Worm (Caenorhabditis elegans) whole organism, young adult: ENCODE data around the gene T23B12.5.

Experiments used
- B0261.1 ChIP-seq: sonication (generic microtip); optimal IDR thresholded peaks from 2 replicates; lab custom pipeline; 2016; ENCODE audit warnings: mild to moderate bottlenecking, missing genetic modification characterization, moderate library complexity, missing compliant biosample characterization
- B0336.3 ChIP-seq: fragments of 200-800 bp; sonication (Bioruptor generic); IDR thresholded peaks from 2 replicates; pipeline ENCODE4 v1.3.6; 2022; ENCODE audit warnings: missing genetic modification characterization, missing compliant biosample characterization
- F33H1.4 ChIP-seq: fragments of 200-800 bp; sonication (Bioruptor generic); IDR thresholded peaks from 2 replicates; pipeline ENCODE4 v1.3.6; 2022; ENCODE audit warnings: missing genetic modification reagents, missing genetic modification characterization, missing compliant biosample characterization
- F52B5.7 ChIP-seq: sonication (generic microtip); optimal IDR thresholded peaks from 2 replicates; lab custom pipeline; 2016; ENCODE audit warnings: mild to moderate bottlenecking, missing genetic modification characterization, missing compliant biosample characterization
- F57C9.4 ChIP-seq: sonication (generic microtip); optimal IDR thresholded peaks from 2 replicates; lab custom pipeline; 2017; ENCODE audit warnings: mild to moderate bottlenecking, missing genetic modification characterization, missing compliant biosample characterization
- K11D2.4 ChIP-seq: fragments of 200-800 bp; sonication (Bioruptor generic); IDR thresholded peaks from 2 replicates; pipeline ENCODE4 v1.3.6; 2022; ENCODE audit warnings: missing genetic modification reagents, missing genetic modification characterization, missing compliant biosample characterization
- T26A5.8 ChIP-seq: sonication (generic microtip); optimal IDR thresholded peaks from 2 replicates; lab custom pipeline; 2016; ENCODE audit warnings: missing genetic modification characterization, missing compliant biosample characterization
- Y53G8AR.9 ChIP-seq: fragments of 200-800 bp; sonication (Bioruptor generic); conservative IDR thresholded peaks from 2 replicates; pipeline ENCODE4 v1.3.6; 2022; ENCODE audit warnings: missing genetic modification reagents, missing genetic modification characterization, missing compliant biosample characterization
- Y56A3A.18 ChIP-seq: fragments of 200-800 bp; sonication (Bioruptor generic); IDR thresholded peaks from 2 replicates; pipeline ENCODE4 v1.3.6; 2022; ENCODE audit warnings: missing genetic modification reagents, missing genetic modification characterization, missing compliant biosample characterization
- Y79H2A.3 ChIP-seq: fragments of 200-800 bp; sonication (Bioruptor generic); conservative IDR thresholded peaks from 2 replicates; pipeline ENCODE4 v1.3.6; 2022; ENCODE audit warnings: missing genetic modification reagents, missing genetic modification characterization, missing compliant biosample characterization
- Y95B8A.8 ChIP-seq: fragments of 200-800 bp; sonication (Bioruptor generic); IDR thresholded peaks from 2 replicates; pipeline ENCODE4 v1.3.6; 2022; ENCODE audit warnings: missing genetic modification reagents, missing genetic modification characterization, missing compliant biosample characterization
- ZK185.1 ChIP-seq: sonication (generic microtip); optimal IDR thresholded peaks from 2 replicates; lab custom pipeline; 2016; ENCODE audit warnings: mild to moderate bottlenecking, missing genetic modification characterization, missing compliant biosample characterization; ENCODE audit not compliant: poor library complexity, severe bottlenecking
- ama-1 ChIP-seq, 3 experiments: fragments of 150-350 bp in 1 of 3; sonication (generic microtip) in 2 of 3; optimal IDR thresholded peaks; 2 replicates each; lab custom pipeline; 2014 to 2018; ENCODE audit warnings: missing biosample characterization in 2 of 3, missing genetic modification characterization in 2 of 3, missing genetic modification reagents in 2 of 3
- atf-7 ChIP-seq: sonication (generic microtip); optimal IDR thresholded peaks from 2 replicates; lab custom pipeline; 2017; ENCODE audit warnings: mild to moderate bottlenecking, missing genetic modification characterization, missing compliant biosample characterization
- ceh-27 ChIP-seq: fragments of 200-800 bp; sonication (Bioruptor generic); optimal IDR thresholded peaks from 2 replicates; lab custom pipeline; 2018; ENCODE audit warnings: mild to moderate bottlenecking, missing genetic modification characterization, moderate library complexity, missing compliant biosample characterization
- chd-7 ChIP-seq: sonication (generic microtip); optimal IDR thresholded peaks from 2 replicates; lab custom pipeline; 2016; ENCODE audit warnings: mild to moderate bottlenecking, missing genetic modification characterization, moderate library complexity, missing compliant biosample characterization
- dpl-1 ChIP-seq: fragments of 150-350 bp; optimal IDR thresholded peaks from 2 replicates; lab custom pipeline; 2014; ENCODE audit warnings: missing biosample characterization, missing genetic modification reagents, missing genetic modification characterization
- egl-18 ChIP-seq: fragments of 200-800 bp; sonication (Bioruptor generic); IDR thresholded peaks from 2 replicates; pipeline ENCODE4 v1.3.6; 2022; ENCODE audit warnings: missing genetic modification reagents, missing genetic modification characterization, missing compliant biosample characterization
- ekl-4 ChIP-seq: fragments of 200-800 bp; sonication (Bioruptor generic); IDR thresholded peaks from 2 replicates; pipeline ENCODE4 v1.3.6; 2022; ENCODE audit warnings: missing genetic modification reagents, missing genetic modification characterization, missing compliant biosample characterization
- ets-4 ChIP-seq: fragments of 200-800 bp; sonication (Bioruptor generic); optimal IDR thresholded peaks from 2 replicates; lab custom pipeline; 2018; ENCODE audit warnings: mild to moderate bottlenecking, missing genetic modification characterization, missing compliant biosample characterization
- fkh-3 ChIP-seq: sonication (generic microtip); optimal IDR thresholded peaks from 2 replicates; lab custom pipeline; 2016; ENCODE audit warnings: mild to moderate bottlenecking, missing genetic modification characterization, missing compliant biosample characterization
- gei-17 ChIP-seq: fragments of 200-800 bp; sonication (Bioruptor generic); optimal IDR thresholded peaks from 2 replicates; lab custom pipeline; 2018; ENCODE audit warnings: mild to moderate bottlenecking, missing genetic modification characterization, missing compliant biosample characterization
- him-1 ChIP-seq: sonication (generic microtip); optimal IDR thresholded peaks from 2 replicates; lab custom pipeline; 2016; ENCODE audit warnings: missing genotype, missing genetic modification reagents, missing genetic modification characterization, missing compliant biosample characterization
- hmg-1.2 ChIP-seq: fragments of 200-800 bp; sonication (Bioruptor generic); IDR thresholded peaks from 2 replicates; pipeline ENCODE4 v1.3.6; 2022; ENCODE audit warnings: missing genetic modification reagents, missing genetic modification characterization, missing compliant biosample characterization
- hsf-1 ChIP-seq: fragments of 200-800 bp; sonication (Bioruptor generic); IDR thresholded peaks from 2 replicates; pipeline ENCODE4 v1.3.6; 2022; ENCODE audit warnings: missing genetic modification reagents, missing genetic modification characterization, missing compliant biosample characterization
- lag-1 ChIP-seq: fragments of 200-800 bp; sonication (Bioruptor generic); IDR thresholded peaks from 2 replicates; pipeline ENCODE4 v1.3.6; 2022; ENCODE audit warnings: missing genetic modification reagents, missing genetic modification characterization, missing compliant biosample characterization
- let-526 ChIP-seq: fragments of 200-800 bp; sonication (Bioruptor generic); IDR thresholded peaks from 2 replicates; pipeline ENCODE4 v1.3.6; 2022; ENCODE audit warnings: missing genetic modification reagents, missing genetic modification characterization, missing compliant biosample characterization
- lin-26 ChIP-seq: fragments of 200-800 bp; sonication (Bioruptor generic); IDR thresholded peaks from 2 replicates; pipeline ENCODE4 v1.3.6; 2022; ENCODE audit warnings: missing genetic modification reagents, missing genetic modification characterization, missing compliant biosample characterization
- lin-35 ChIP-seq, 3 experiments: fragments of 150-350 bp in 2 of 3; sonication (generic microtip) in 1 of 3; optimal IDR thresholded peaks; 2 replicates each; lab custom pipeline; 2014 to 2018; ENCODE audit warnings: missing biosample characterization in 3 of 3, missing genetic modification characterization in 3 of 3, missing genetic modification reagents in 3 of 3
- lsl-1 ChIP-seq: fragments of 200-800 bp; sonication (Bioruptor generic); optimal IDR thresholded peaks from 2 replicates; lab custom pipeline; 2018; ENCODE audit warnings: mild to moderate bottlenecking, missing genetic modification characterization, moderate library complexity, missing compliant biosample characterization
- madf-3 ChIP-seq: fragments of 200-800 bp; sonication (Bioruptor generic); IDR thresholded peaks from 2 replicates; pipeline ENCODE4 v1.3.6; 2022; ENCODE audit warnings: missing genetic modification reagents, missing genetic modification characterization, missing compliant biosample characterization
- mes-4 ChIP-seq: sonication (generic microtip); optimal IDR thresholded peaks from 2 replicates; lab custom pipeline; 2016; ENCODE audit warnings: missing genotype, missing genetic modification characterization, missing compliant biosample characterization
- mxl-1 ChIP-seq: sonication (generic microtip); optimal IDR thresholded peaks from 2 replicates; lab custom pipeline; 2016; ENCODE audit warnings: missing genetic modification characterization, missing compliant biosample characterization
- nfya-2 ChIP-seq: fragments of 200-800 bp; sonication (Bioruptor generic); IDR thresholded peaks from 2 replicates; pipeline ENCODE4 v1.3.6; 2022; ENCODE audit warnings: missing genetic modification reagents, missing genetic modification characterization, missing compliant biosample characterization
- nhr-120 ChIP-seq: fragments of 200-800 bp; sonication (Bioruptor generic); IDR thresholded peaks from 2 replicates; pipeline ENCODE4 v1.3.6; 2022; ENCODE audit warnings: missing genetic modification characterization, missing compliant biosample characterization
- rcor-1 ChIP-seq: fragments of 200-800 bp; sonication (Bioruptor generic); IDR thresholded peaks from 2 replicates; pipeline ENCODE4 v1.3.6; 2022; ENCODE audit warnings: missing genetic modification reagents, missing genetic modification characterization, missing compliant biosample characterization
- rec-8 ChIP-seq, 2 experiments: sonication (generic microtip); optimal IDR thresholded peaks; 2 replicates each; lab custom pipeline; 2016; ENCODE audit warnings: mild to moderate bottlenecking in 2 of 2, missing genetic modification characterization in 2 of 2, missing genetic modification reagents in 2 of 2, missing genotype in 2 of 2, missing biosample characterization in 1 of 2, missing compliant biosample characterization in 1 of 2, moderate library complexity in 1 of 2
- repo-1 ChIP-seq: sonication (generic microtip); optimal IDR thresholded peaks from 2 replicates; lab custom pipeline; 2017; ENCODE audit warnings: mild to moderate bottlenecking, missing genetic modification characterization, missing compliant biosample characterization
- snpc-1.1 ChIP-seq: sonication (generic microtip); optimal IDR thresholded peaks from 2 replicates; lab custom pipeline; 2017; ENCODE audit warnings: missing genetic modification characterization, mild to moderate bottlenecking, missing compliant biosample characterization, antibody characterized with exemption, moderate library complexity, missing genotype, missing genetic modification reagents; ENCODE audit not compliant: insufficient read depth
- snpc-1.3 ChIP-seq: sonication (generic microtip); optimal IDR thresholded peaks from 2 replicates; lab custom pipeline; 2017; ENCODE audit warnings: missing genetic modification characterization, mild to moderate bottlenecking, missing compliant biosample characterization, antibody characterized with exemption, moderate library complexity, missing genotype, missing genetic modification reagents; ENCODE audit not compliant: insufficient read depth
- snpc-3.4 ChIP-seq: sonication (generic microtip); optimal IDR thresholded peaks from 2 replicates; lab custom pipeline; 2017; ENCODE audit warnings: missing genetic modification characterization, mild to moderate bottlenecking, missing compliant biosample characterization, antibody characterized with exemption, moderate library complexity, missing genotype, missing genetic modification reagents
- snpc-4 ChIP-seq, 5 experiments: fragments of 150-350 bp in 1 of 5; sonication (generic microtip) in 4 of 5; optimal IDR thresholded peaks; 2 replicates each; lab custom pipeline; 2014 to 2018; ENCODE audit warnings: missing genetic modification characterization in 5 of 5, missing biosample characterization in 3 of 5, antibody characterized with exemption in 2 of 5, mild to moderate bottlenecking in 2 of 5, missing compliant biosample characterization in 2 of 5, missing genotype in 2 of 5, moderate library complexity in 2 of 5, missing genetic modification reagents in 1 of 5
- tbp1 ChIP-seq: fragments of 200-800 bp; sonication (Bioruptor generic); optimal IDR thresholded peaks from 2 replicates; lab custom pipeline; 2018; ENCODE audit warnings: mild to moderate bottlenecking, missing genetic modification characterization, missing compliant biosample characterization
- tlf-1 ChIP-seq: fragments of 200-800 bp; sonication (Bioruptor generic); optimal IDR thresholded peaks from 2 replicates; lab custom pipeline; 2018; ENCODE audit warnings: mild to moderate bottlenecking, missing genetic modification characterization, missing compliant biosample characterization
- unc-130 ChIP-seq: sonication (generic microtip); optimal IDR thresholded peaks from 2 replicates; lab custom pipeline; 2016; ENCODE audit warnings: missing genetic modification reagents, missing genetic modification characterization, missing compliant biosample characterization
- ztf-18 ChIP-seq: sonication (generic microtip); optimal IDR thresholded peaks from 2 replicates; lab custom pipeline; 2016; ENCODE audit warnings: missing genotype, mild to moderate bottlenecking, missing genetic modification characterization, missing compliant biosample characterization
- ztf-22 ChIP-seq: fragments of 200-800 bp; sonication (Bioruptor generic); optimal IDR thresholded peaks from 2 replicates; lab custom pipeline; 2018; ENCODE audit warnings: mild to moderate bottlenecking, missing genetic modification characterization, moderate library complexity, missing compliant biosample characterization

The T23B12.5 gene

DNA sequence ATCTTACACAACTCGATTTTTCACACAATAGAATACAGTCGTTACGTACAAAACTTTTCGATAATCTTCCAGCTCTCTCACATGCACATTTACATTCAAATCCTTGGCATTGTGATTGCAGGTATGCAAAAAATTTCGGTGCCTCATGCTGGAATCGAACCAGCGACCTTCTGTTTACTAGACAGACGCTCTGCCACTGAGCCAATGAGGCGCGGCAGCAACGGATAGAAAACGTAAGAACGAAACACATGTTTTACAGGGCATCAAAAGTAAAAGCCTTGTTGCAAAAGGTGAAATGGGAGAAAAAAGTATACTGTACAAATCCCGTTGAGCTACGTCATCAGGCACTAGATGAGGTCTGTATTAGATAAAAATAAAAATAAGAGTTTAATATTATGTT, 48.1 kb upstream of the T23B12.5 start (continued):
- TF ChIP-seq hsf-1 = peak; percentile 60; the same call in 1 of the 2 replicates
- no peak; the same call in 1 of the 2 replicates for TF ChIP-seq F33H1.4 (GFP tag; lab: Robert Waterston, UW)
- no peak for TF ChIP-seq tlf-1 (GFP tag; lab: Kevin White, UChicago)
- TF ChIP-seq gei-17 (GFP tag; lab: Kevin White, UChicago) = no peak
- peak in 1 of 2 experiments; percentile 68 for TF ChIP-seq rec-8 (tag; optimal IDR thresholded peaks at IDR 0.05; lab: Kevin White, UChicago)
- no peak for TF ChIP-seq mes-4 (tag; lab: Kevin White, UChicago)
- no peak for TF ChIP-seq F52B5.7 (tag; lab: Kevin White, UChicago)
- peak; percentile 68 for TF ChIP-seq snpc-1.1 (tag; lab: Kevin White, UChicago)
- TF ChIP-seq lag-1 (GFP tag; lab: Robert Waterston, UW) = no peak
- TF ChIP-seq rcor-1 (GFP tag; lab: Robert Waterston, UW) = no peak
- TF ChIP-seq let-526 (GFP tag; lab: Robert Waterston, UW) = no peak
- TF ChIP-seq Y95B8A.8 = 0 out of 2 replicates have a peak, but pooled peaks have one; percentile 77
- TF ChIP-seq B0336.3 = peak; percentile 50; the same call in 1 of the 2 replicates
- TF ChIP-seq K11D2.4 (GFP tag; lab: Robert Waterston, UW) = no peak
- TF ChIP-seq lin-35 (GFP tag; optimal IDR thresholded peaks at IDR 0.05; lab: Kevin White, UChicago) = no peak
- peak; percentile 49 for TF ChIP-seq mxl-1
- TF ChIP-seq ztf-18 = peak; percentile 47
- TF ChIP-seq egl-18 (GFP tag; lab: Robert Waterston, UW) = no peak
- peak; percentile 17 for TF ChIP-seq snpc-4 (GFP tag; optimal IDR thresholded peaks at IDR 0.05; lab: Kevin White, UChicago)
- TF ChIP-seq snpc-4 (tag; optimal IDR thresholded peaks at IDR 0.05; lab: Kevin White, UChicago) = peak; percentile 43 to 90 (median 68)
- no peak for TF ChIP-seq atf-7 (tag; lab: Kevin White, UChicago)
- TF ChIP-seq madf-3 (GFP tag; lab: Robert Waterston, UW) = no peak
- no peak for TF ChIP-seq nhr-120 (GFP tag; lab: Robert Waterston, UW)
- TF ChIP-seq tbp1 (GFP tag; lab: Kevin White, UChicago) = peak; percentile 93
- no peak for TF ChIP-seq ZK185.1
- TF ChIP-seq ama-1 (optimal IDR thresholded peaks at IDR 0.05; lab: Kevin White, UChicago) = no peak
- TF ChIP-seq ama-1 (GFP tag; optimal IDR thresholded peaks at IDR 0.05; lab: Kevin White, UChicago) = peak in 1 of 2 experiments; percentile 72
- TF ChIP-seq snpc-1.3 (tag; lab: Kevin White, UChicago) = peak; percentile 47
- TF ChIP-seq F57C9.4 (tag; lab: Kevin White, UChicago) = no peak
- no peak for TF ChIP-seq ekl-4 (GFP tag; lab: Robert Waterston, UW)
- TF ChIP-seq ets-4 (GFP tag; lab: Kevin White, UChicago) = no peak
- TF ChIP-seq T26A5.8 (tag; lab: Kevin White, UChicago) = peak; percentile 70
- TF ChIP-seq repo-1 (tag; lab: Kevin White, UChicago) = no peak
- TF ChIP-seq Y53G8AR.9 (GFP tag; lab: Robert Waterston, UW) = peak; percentile 46; the same call in 1 of the 2 replicates
- peak; percentile 86 for TF ChIP-seq lin-26
- no peak for TF ChIP-seq unc-130 (GFP tag; lab: Kevin White, UChicago)
- TF ChIP-seq Y79H2A.3 = no peak
- peak; percentile 16 for TF ChIP-seq ceh-27 (GFP tag; lab: Kevin White, UChicago)

DNA sequence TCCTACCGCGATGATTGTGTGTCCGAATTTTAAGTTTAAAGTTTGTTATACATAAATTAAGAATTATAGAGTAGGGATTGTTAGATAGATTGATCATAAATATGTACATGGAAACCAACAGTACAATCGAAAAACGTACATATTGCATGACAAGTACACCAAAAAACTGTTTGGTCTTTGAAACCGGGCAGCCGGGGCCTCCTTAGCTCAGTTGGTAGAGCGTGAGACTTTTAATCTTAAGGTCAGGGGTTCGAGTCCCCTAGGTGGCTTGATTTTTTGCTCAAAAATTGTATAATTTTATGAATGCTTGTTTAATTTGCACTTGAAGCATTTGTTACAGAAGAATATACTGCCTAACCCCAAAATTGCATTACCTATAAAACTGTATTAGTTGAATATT, 47.3 kb upstream of the T23B12.5 start:
- no peak for TF ChIP-seq fkh-3
- TF ChIP-seq ztf-18 = peak; percentile 54
- TF ChIP-seq snpc-3.4 (tag; lab: Kevin White, UChicago) = peak; percentile 25
- TF ChIP-seq rec-8 (tag; optimal IDR thresholded peaks at IDR 0.05; lab: Kevin White, UChicago) = no peak
- no peak for TF ChIP-seq dpl-1 (GFP tag; lab: Kevin White, UChicago)
- TF ChIP-seq nfya-2 (GFP tag; lab: Robert Waterston, UW) = no peak
- peak; percentile 60 for TF ChIP-seq hmg-1.2 (GFP tag; lab: Robert Waterston, UW)
- no peak for TF ChIP-seq Y56A3A.18 (GFP tag; lab: Robert Waterston, UW)
- TF ChIP-seq him-1 (tag; lab: Kevin White, UChicago) = peak; percentile 56
- peak; percentile 29 for TF ChIP-seq snpc-1.1 (tag; lab: Kevin White, UChicago)
- no peak for TF ChIP-seq F52B5.7 (tag; lab: Kevin White, UChicago)
- no peak for TF ChIP-seq ztf-22 (GFP tag; lab: Kevin White, UChicago)
- TF ChIP-seq B0261.1 = peak; percentile 66
- TF ChIP-seq Y53G8AR.9 (GFP tag; lab: Robert Waterston, UW) = no peak
- peak; percentile 28 for TF ChIP-seq lsl-1
- TF ChIP-seq tbp1 (GFP tag; lab: Kevin White, UChicago) = peak; percentile 90
- TF ChIP-seq chd-7 (tag; lab: Kevin White, UChicago) = no peak
